Worm (Caenorhabditis elegans) whole organism, late embryonic: ENCODE data around the gene R102.1.
"Not testable (repeated sequence)": the region's sequence is repeated elsewhere in the genome, so short reads cannot be mapped to it uniquely, and the experiment has no call there.

ENCODE experiments used
- C38D4.7 ChIP-seq: fragments of 200-800 bp; sonication (Bioruptor generic); optimal IDR thresholded peaks from 2 replicates; lab custom pipeline; 2018; ENCODE audit warnings: mild to moderate bottlenecking, missing genetic modification characterization, moderate library complexity, missing compliant biosample characterization
- K02D7.2 ChIP-seq: sonication (generic microtip); optimal IDR thresholded peaks from 2 replicates; lab custom pipeline; 2017; ENCODE audit warnings: mild to moderate bottlenecking, missing genetic modification characterization, missing compliant biosample characterization
- Y22D7AL.16 ChIP-seq: sonication (generic microtip); optimal IDR thresholded peaks from 2 replicates; lab custom pipeline; 2016; ENCODE audit warnings: missing genetic modification characterization, missing compliant biosample characterization
- ahr-1 ChIP-seq: sonication (generic microtip); optimal IDR thresholded peaks from 2 replicates; lab custom pipeline; 2016; ENCODE audit warnings: missing genetic modification characterization, missing compliant biosample characterization
- ama-1 ChIP-seq: fragments of 150-350 bp; optimal IDR thresholded peaks from 2 replicates; lab custom pipeline; 2014
- ceh-19 ChIP-seq: fragments of 200-800 bp; sonication (Bioruptor generic); optimal IDR thresholded peaks from 2 replicates; lab custom pipeline; 2018; ENCODE audit warnings: mild to moderate bottlenecking, missing genetic modification characterization, missing compliant biosample characterization
- ceh-2 ChIP-seq: sonication (generic microtip); optimal IDR thresholded peaks from 2 replicates; lab custom pipeline; 2016; ENCODE audit warnings: missing genotype, missing genetic modification characterization, missing compliant biosample characterization
- ceh-31 ChIP-seq: sonication (generic microtip); optimal IDR thresholded peaks from 2 replicates; lab custom pipeline; 2016; ENCODE audit warnings: missing genetic modification characterization, missing compliant biosample characterization
- ceh-34 ChIP-seq: sonication (generic microtip); optimal IDR thresholded peaks from 2 replicates; lab custom pipeline; 2016; ENCODE audit warnings: mild to moderate bottlenecking, missing genetic modification characterization, missing compliant biosample characterization
- che-1 ChIP-seq: sonication (generic microtip); optimal IDR thresholded peaks from 2 replicates; lab custom pipeline; 2016; ENCODE audit warnings: mild to moderate bottlenecking, missing genetic modification characterization, missing compliant biosample characterization
- dve-1 ChIP-seq: sonication (generic microtip); optimal IDR thresholded peaks from 2 replicates; lab custom pipeline; 2017; ENCODE audit warnings: antibody characterized with exemption, mild to moderate bottlenecking, missing genetic modification characterization, missing compliant biosample characterization
- fkh-6 ChIP-seq: sonication (generic microtip); optimal IDR thresholded peaks from 2 replicates; lab custom pipeline; 2016; ENCODE audit warnings: missing genetic modification characterization, missing compliant biosample characterization
- hlh-13 ChIP-seq: fragments of 200-800 bp; sonication (Bioruptor generic); optimal IDR thresholded peaks from 2 replicates; lab custom pipeline; 2018; ENCODE audit warnings: mild to moderate bottlenecking, missing genetic modification characterization, missing compliant biosample characterization
- hlh-8 ChIP-seq: sonication (generic microtip); optimal IDR thresholded peaks from 2 replicates; lab custom pipeline; 2016; ENCODE audit warnings: missing genotype, missing genetic modification characterization, missing compliant biosample characterization
- lim-6 ChIP-seq: sonication (generic microtip); optimal IDR thresholded peaks from 2 replicates; lab custom pipeline; 2016; ENCODE audit warnings: missing genetic modification characterization, missing compliant biosample characterization
- lin-11 ChIP-seq: fragments of 200-800 bp; sonication (Bioruptor generic); optimal IDR thresholded peaks from 2 replicates; lab custom pipeline; 2018; ENCODE audit warnings: mild to moderate bottlenecking, missing genetic modification characterization, missing compliant biosample characterization
- madf-2 ChIP-seq: sonication (generic microtip); optimal IDR thresholded peaks from 2 replicates; lab custom pipeline; 2017; ENCODE audit warnings: missing genetic modification characterization, missing compliant biosample characterization
- mec-3 ChIP-seq: sonication (generic microtip); optimal IDR thresholded peaks from 2 replicates; lab custom pipeline; 2016; ENCODE audit warnings: borderline replicate concordance, missing genetic modification characterization, missing compliant biosample characterization
- nhr-232 ChIP-seq: sonication (generic microtip); optimal IDR thresholded peaks from 2 replicates; lab custom pipeline; 2016; ENCODE audit warnings: missing genetic modification characterization, missing compliant biosample characterization
- pag-3 ChIP-seq: sonication (generic microtip); optimal IDR thresholded peaks from 2 replicates; lab custom pipeline; 2016; ENCODE audit warnings: missing compliant biosample characterization, missing genetic modification characterization, borderline replicate concordance
- pat-9 ChIP-seq: fragments of 200-800 bp; sonication (Bioruptor generic); optimal IDR thresholded peaks from 2 replicates; lab custom pipeline; 2018; ENCODE audit warnings: mild to moderate bottlenecking, missing genetic modification characterization, moderate library complexity, missing compliant biosample characterization
- pax-1 ChIP-seq: fragments of 150-350 bp; optimal IDR thresholded peaks from 2 replicates; lab custom pipeline; 2014; ENCODE audit warnings: missing biosample characterization, missing genetic modification characterization
- pha-4 ChIP-seq: fragments of 150-350 bp; optimal IDR thresholded peaks from 2 replicates; lab custom pipeline; 2018; ENCODE audit warnings: missing biosample characterization, missing genetic modification reagents, missing genetic modification characterization
- pqm-1 ChIP-seq: sonication (generic microtip); optimal IDR thresholded peaks from 2 replicates; lab custom pipeline; 2016; ENCODE audit warnings: missing genetic modification characterization, missing compliant biosample characterization
- pros-1 ChIP-seq: fragments of 150-350 bp; optimal IDR thresholded peaks from 2 replicates; lab custom pipeline; 2014; ENCODE audit warnings: missing biosample characterization, missing genetic modification reagents, missing genetic modification characterization
- ref-2 ChIP-seq: sonication (generic microtip); optimal IDR thresholded peaks from 2 replicates; lab custom pipeline; 2016; ENCODE audit warnings: missing genetic modification characterization, missing compliant biosample characterization
- rnt-1 ChIP-seq: sonication (generic microtip); optimal IDR thresholded peaks from 2 replicates; lab custom pipeline; 2016; ENCODE audit warnings: missing genetic modification characterization, missing compliant biosample characterization
- syd-9 ChIP-seq: sonication (generic microtip); optimal IDR thresholded peaks from 2 replicates; lab custom pipeline; 2016; ENCODE audit warnings: mild to moderate bottlenecking, missing genetic modification characterization, moderate library complexity, missing compliant biosample characterization
- tbx-7 ChIP-seq: sonication (generic microtip); optimal IDR thresholded peaks from 2 replicates; lab custom pipeline; 2016; ENCODE audit warnings: missing genotype, missing genetic modification characterization, missing compliant biosample characterization
- ttx-3 ChIP-seq: sonication (generic microtip); optimal IDR thresholded peaks from 2 replicates; lab custom pipeline; 2016; ENCODE audit warnings: missing genetic modification reagents, missing genetic modification characterization, missing compliant biosample characterization
- unc-42 ChIP-seq: sonication (generic microtip); optimal IDR thresholded peaks from 2 replicates; lab custom pipeline; 2016; ENCODE audit warnings: missing genotype, missing genetic modification characterization, missing compliant biosample characterization
- unc-55 ChIP-seq: sonication (generic microtip); optimal IDR thresholded peaks from 2 replicates; lab custom pipeline; 2017; ENCODE audit warnings: missing biosample characterization, missing genetic modification reagents, missing genetic modification characterization
- zip-5 ChIP-seq: sonication (generic microtip); optimal IDR thresholded peaks from 2 replicates; lab custom pipeline; 2016; ENCODE audit warnings: missing genetic modification characterization, missing compliant biosample characterization

R102.1 gene

DNA sequence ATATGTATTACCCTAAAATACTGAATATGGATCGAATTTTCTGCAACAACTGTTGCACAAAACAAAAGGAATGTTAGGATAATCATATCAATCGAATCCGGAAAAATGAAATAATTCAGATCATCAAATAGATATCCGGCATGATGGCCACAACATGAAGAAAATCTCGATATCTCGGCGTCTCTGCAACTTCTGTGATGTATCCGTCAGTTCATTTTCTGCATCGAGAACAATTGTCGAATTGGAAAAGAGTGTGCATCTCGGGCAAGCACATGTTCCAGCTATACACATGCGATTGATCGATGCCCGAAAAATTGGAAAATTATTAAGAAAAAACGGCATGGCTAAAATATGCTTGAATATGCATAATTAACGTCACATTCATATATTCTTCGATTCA, at the start of gene R102.1, which contains the start of gene K08C7.6:
Gene R102.1 (plus strand): TSS at position 291 of the 400 bp plus-strand sequence.
Gene K08C7.6 (minus strand): TSS at position 101 of the 400 bp plus-strand sequence.
- TF ChIP-seq ceh-19 (GFP tag; lab: Kevin White, UChicago): no peak

DNA sequence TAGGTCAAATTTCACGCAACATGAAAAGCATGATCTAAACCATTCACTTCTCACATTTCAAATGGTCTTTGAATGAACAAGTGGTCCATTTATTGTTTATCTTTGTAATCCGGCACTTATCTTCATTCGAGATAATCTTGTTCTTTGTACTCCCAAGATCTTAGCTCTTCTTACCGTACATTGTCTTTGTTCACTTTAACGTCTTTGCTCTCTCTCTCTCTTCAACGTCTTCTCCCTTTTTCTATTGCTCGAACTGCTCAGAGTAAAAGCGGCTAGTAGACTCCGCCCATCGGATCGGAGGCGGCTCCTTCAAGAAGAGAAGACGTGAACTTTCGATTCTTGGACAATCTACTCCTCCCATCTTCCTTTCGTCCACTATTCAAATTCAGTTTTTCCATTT, 49.2 kb upstream of the R102.1 start, which contains the start of gene F56C4.1:
Gene F56C4.1 (plus strand): TSS at position 301 of the 400 bp plus-strand sequence.
- TF ChIP-seq ttx-3 (tag; lab: Kevin White, UChicago) (no peak), pag-3 (tag; lab: Kevin White, UChicago) (no peak), mec-3 (tag; lab: Kevin White, UChicago) (no peak), pax-1 (tag; lab: Kevin White, UChicago) (no peak), unc-42 (tag; lab: Kevin White, UChicago) (no peak), Y22D7AL.16 (tag; lab: Kevin White, UChicago) (no peak), ceh-19 (GFP tag; lab: Kevin White, UChicago) (no peak), ceh-31 (tag; lab: Kevin White, UChicago) (no peak), ahr-1 (no peak), K02D7.2 (tag; lab: Kevin White, UChicago) (no peak), dve-1 (tag; lab: Kevin White, UChicago) (no peak), ceh-2 (tag; lab: Kevin White, UChicago) (no peak)

DNA sequence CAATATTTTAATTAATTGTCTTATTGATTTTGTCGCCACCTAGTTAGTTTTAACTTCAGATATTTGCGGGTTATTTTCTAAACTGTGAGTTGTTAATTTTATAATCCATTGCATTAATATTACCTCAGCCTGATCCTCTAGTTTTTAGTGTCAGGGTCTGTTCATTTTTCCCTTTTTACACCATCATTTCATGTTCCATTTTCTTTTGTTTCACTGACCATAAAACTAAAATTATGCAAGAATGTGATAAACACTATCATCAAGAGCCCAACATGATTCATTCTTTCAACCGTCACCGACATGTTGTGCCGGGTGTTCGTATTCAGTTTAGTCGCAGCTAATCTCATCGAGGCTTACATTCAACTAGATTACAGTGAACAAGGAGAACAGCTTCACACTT, 46.9 kb upstream of the R102.1 start, which contains the start of gene F56C4.2:
Gene F56C4.2 (plus strand): TSS at position 301 of the 400 bp plus-strand sequence.
- TF ChIP-seq pat-9 (tag; lab: Kevin White, UChicago) (no peak), hlh-8 (tag; lab: Kevin White, UChicago) (no peak), zip-5 (tag; lab: Kevin White, UChicago) (no peak), K02D7.2 (tag; lab: Kevin White, UChicago) (no peak), ceh-31 (tag; lab: Kevin White, UChicago) (no peak), C38D4.7 (GFP tag; lab: Kevin White, UChicago) (no peak), madf-2 (tag; lab: Kevin White, UChicago) (no peak), pha-4 (tag; lab: Kevin White, UChicago) (no peak), hlh-13 (GFP tag; lab: Kevin White, UChicago) (no peak), pqm-1 (no peak), lim-6 (tag; lab: Kevin White, UChicago) (no peak)

DNA sequence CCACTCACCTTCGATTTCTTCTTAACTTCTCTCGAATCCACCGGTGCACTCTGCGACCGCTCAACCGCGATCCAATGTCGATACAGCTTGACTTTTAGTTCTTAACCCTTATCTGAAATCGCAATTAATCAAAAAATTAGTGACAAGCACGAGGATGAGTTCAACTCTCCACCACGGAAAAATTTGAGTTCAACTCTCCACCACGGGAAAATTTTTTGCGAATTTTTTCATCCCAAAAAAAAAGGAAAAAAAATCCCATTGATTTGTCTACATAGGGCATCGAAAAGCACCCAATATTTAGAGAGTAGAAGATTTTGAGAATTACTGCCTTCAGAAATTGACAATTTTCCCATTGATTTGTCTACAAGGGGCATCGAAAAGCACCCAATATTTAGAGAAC, 31.8 kb upstream of the R102.1 start, which contains the start of gene glb-19:
Gene glb-19 (minus strand): TSS at position 101 of the 400 bp plus-strand sequence.
- not testable (repeated sequence) for TF ChIP-seq unc-55 (GFP tag; lab: Kevin White, UChicago); pqm-1; rnt-1

DNA sequence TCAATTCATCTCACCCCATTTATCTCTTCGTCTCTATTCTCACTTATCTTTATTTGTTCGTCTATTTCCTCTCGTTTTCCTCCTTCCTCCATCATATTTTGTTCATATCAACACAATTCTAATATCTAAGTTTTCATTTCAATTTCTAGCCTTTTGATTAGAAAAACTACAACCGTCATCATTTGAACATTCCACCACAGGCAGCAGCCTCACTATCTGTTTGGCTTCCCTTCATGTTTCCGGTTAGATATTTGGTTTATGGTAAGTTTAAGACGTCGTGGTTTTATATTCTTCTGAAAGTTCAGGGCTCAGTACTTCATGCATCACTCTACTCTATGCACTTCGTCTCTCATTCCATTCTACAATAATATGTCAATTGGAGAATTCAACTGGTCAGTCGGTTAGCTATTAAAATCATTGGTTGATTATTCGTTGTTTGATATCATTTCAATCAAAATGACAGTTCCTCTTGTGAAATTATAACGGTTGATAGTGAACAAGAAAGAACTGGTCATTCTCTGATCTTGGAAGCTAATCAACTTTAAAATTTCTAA, 29.0 kb upstream of the R102.1 start, which contains the start of gene K08C7.1:
Gene K08C7.1 (plus strand): TSS at position 43 of the 554 bp plus-strand sequence.
- no peak for TF ChIP-seq ceh-34 (tag; lab: Kevin White, UChicago)
- TF ChIP-seq ceh-31 (tag; lab: Kevin White, UChicago): no peak
- no peak for TF ChIP-seq fkh-6 (tag; lab: Kevin White, UChicago)
- no peak for TF ChIP-seq syd-9 (tag; lab: Kevin White, UChicago)
- no peak for TF ChIP-seq che-1 (tag; lab: Kevin White, UChicago)
- no peak for TF ChIP-seq pax-1 (tag; lab: Kevin White, UChicago)
- no peak for TF ChIP-seq unc-42 (tag; lab: Kevin White, UChicago)
- no peak for TF ChIP-seq lim-6 (tag; lab: Kevin White, UChicago)
- no peak for TF ChIP-seq rnt-1
- no peak for TF ChIP-seq pag-3 (tag; lab: Kevin White, UChicago)
- TF ChIP-seq pros-1: no peak
- no peak for TF ChIP-seq ref-2 (tag; lab: Kevin White, UChicago)

DNA sequence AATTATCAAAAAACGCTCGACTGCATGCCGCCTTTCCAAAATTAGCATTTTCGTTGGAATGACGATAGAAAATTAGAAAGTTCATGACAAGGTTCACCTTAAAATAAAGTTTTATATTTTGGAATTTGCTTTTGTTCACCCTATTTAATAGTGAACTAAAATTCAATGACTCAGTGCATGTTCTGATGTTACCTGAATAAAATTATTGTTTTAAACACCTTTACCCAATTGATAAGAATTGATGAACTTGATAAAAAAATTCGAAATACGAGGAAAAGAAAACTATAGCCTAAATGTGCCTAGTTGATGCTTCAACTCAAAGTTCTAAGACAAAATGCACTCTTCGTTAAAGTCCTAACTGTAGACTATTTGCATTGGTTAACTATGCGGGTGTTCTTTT, 24.8 kb upstream of the R102.1 start:
- TF ChIP-seq ama-1 (lab: Kevin White, UChicago): no peak
- TF ChIP-seq madf-2 (tag; lab: Kevin White, UChicago): no peak
- no peak for TF ChIP-seq nhr-232 (tag; lab: Kevin White, UChicago)
- no peak for TF ChIP-seq lin-11
- no peak for TF ChIP-seq tbx-7 (tag; lab: Kevin White, UChicago)
